Fruit fly (Drosophila melanogaster) whole organism, wandering third instar larva: ENCODE results near the gene GluProRS.

ENCODE experiments used
- CG32264 ChIP-seq: fragments of 200-800 bp; sonication (Bioruptor generic); optimal IDR thresholded peaks from 2 replicates; lab custom pipeline; 2016; ENCODE audit warnings: missing biosample characterization, missing genetic modification characterization
- Dfd ChIP-seq: fragments of >200 bp; optimal IDR thresholded peaks from 2 replicates; lab custom pipeline; 2017; ENCODE audit warnings: missing biosample characterization, missing genetic modification characterization
- Hnf4 ChIP-seq: fragments of 200-800 bp; sonication (Bioruptor generic); optimal IDR thresholded peaks from 2 replicates; lab custom pipeline; 2016; ENCODE audit warnings: missing biosample characterization, mild to moderate bottlenecking, missing genetic modification characterization
- Hr78 ChIP-seq: fragments of >200 bp; optimal IDR thresholded peaks from 2 replicates; lab custom pipeline; 2017; ENCODE audit warnings: missing biosample characterization, missing genetic modification characterization
- Hr83 ChIP-seq: fragments of 200-300 bp; sonication (Bioruptor generic); optimal IDR thresholded peaks from 2 replicates; lab custom pipeline; 2016; ENCODE audit warnings: missing biosample characterization, mild to moderate bottlenecking, missing genetic modification characterization, moderate library complexity; ENCODE audit not compliant: poor library complexity, severe bottlenecking
- OdsH ChIP-seq: fragments of 200-800 bp; sonication (Bioruptor generic); optimal IDR thresholded peaks from 2 replicates; lab custom pipeline; 2016; ENCODE audit warnings: missing biosample characterization, mild to moderate bottlenecking, missing genetic modification characterization
- brk ChIP-seq: fragments of 200-800 bp; sonication (Bioruptor generic); optimal IDR thresholded peaks from 2 replicates; lab custom pipeline; 2016; ENCODE audit warnings: missing biosample characterization, mild to moderate bottlenecking, missing genetic modification characterization
- h ChIP-seq: fragments of 200-800 bp; sonication (Bioruptor generic); optimal IDR thresholded peaks from 3 replicates; lab custom pipeline; 2016; ENCODE audit warnings: missing biosample characterization, mild to moderate bottlenecking, missing genetic modification characterization
- lola ChIP-seq: fragments of >200 bp; optimal IDR thresholded peaks from 2 replicates; lab custom pipeline; 2017; ENCODE audit warnings: missing biosample characterization, missing genetic modification characterization
- pan ChIP-seq: fragments of >200 bp; optimal IDR thresholded peaks from 2 replicates; lab custom pipeline; 2017
- psq ChIP-seq: fragments of 200-800 bp; sonication (Bioruptor generic); optimal IDR thresholded peaks from 3 replicates; lab custom pipeline; 2017; ENCODE audit warnings: missing biosample characterization, mild to moderate bottlenecking, missing genetic modification characterization, moderate library complexity
- sv ChIP-seq: fragments of 200-800 bp; sonication (Bioruptor generic); optimal IDR thresholded peaks from 3 replicates; lab custom pipeline; 2016; ENCODE audit warnings: missing biosample characterization, missing genetic modification characterization
- tai ChIP-seq: sonication (Bioruptor generic); optimal IDR thresholded peaks from 2 replicates; lab custom pipeline; 2016; ENCODE audit warnings: missing biosample characterization, missing genetic modification characterization

DNA sequence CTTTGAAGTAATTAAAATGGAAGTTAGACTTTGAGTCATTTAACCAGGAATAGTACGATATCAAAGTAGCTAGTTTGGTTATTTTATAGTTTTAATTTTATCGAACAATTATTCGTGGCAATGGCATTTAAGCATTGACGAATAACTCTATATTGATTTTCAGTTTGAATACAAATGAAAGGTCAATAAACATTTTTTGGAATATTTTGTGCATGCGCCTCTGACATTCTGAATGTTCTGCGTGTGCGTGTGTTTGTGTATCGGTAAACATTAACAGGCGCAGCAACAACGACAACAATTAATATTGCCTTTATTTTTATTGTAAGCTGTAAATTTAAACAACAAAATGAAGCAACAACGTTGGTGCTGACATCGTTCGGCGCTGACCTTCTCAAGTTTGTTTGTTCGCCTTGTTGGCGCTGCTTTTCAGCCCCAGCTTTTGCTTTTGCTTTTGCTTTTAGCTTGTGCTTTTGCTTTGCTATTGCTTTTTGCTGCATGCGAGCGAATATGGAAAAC, 48.8 kb downstream of the GluProRS start:
- TF ChIP-seq CG32264 (GFP tag; lab: Kevin White, UChicago), result no peak
- TF ChIP-seq OdsH (GFP tag; lab: Kevin White, UChicago), result peak; percentile 67
- peak; percentile 49 for TF ChIP-seq brk
- TF ChIP-seq h (GFP tag; lab: Kevin White, UChicago), result peak; percentile 75
- TF ChIP-seq lola, result no peak
- peak; percentile 61 for TF ChIP-seq psq (GFP tag; lab: Kevin White, UChicago)
- TF ChIP-seq sv (GFP tag; lab: Kevin White, UChicago), result no peak
- no peak for TF ChIP-seq pan (lab: Kevin White, UChicago)
- peak; percentile 26 for TF ChIP-seq Hnf4 (GFP tag; lab: Kevin White, UChicago)
- TF ChIP-seq Hr83 (GFP tag; lab: Kevin White, UChicago), result no peak
- no peak for TF ChIP-seq Hr78 (GFP tag; lab: Kevin White, UChicago)
- no peak for TF ChIP-seq Dfd (GFP tag; lab: Kevin White, UChicago)
- TF ChIP-seq tai (GFP tag; lab: Kevin White, UChicago), result peak; percentile 71
